Fruit fly (Drosophila melanogaster): ENCODE data around the gene CG34299.
A peak's percentile ranks its signal among the peaks of the same experiment; 100 is the strongest.

CG34299 gene

DNA sequence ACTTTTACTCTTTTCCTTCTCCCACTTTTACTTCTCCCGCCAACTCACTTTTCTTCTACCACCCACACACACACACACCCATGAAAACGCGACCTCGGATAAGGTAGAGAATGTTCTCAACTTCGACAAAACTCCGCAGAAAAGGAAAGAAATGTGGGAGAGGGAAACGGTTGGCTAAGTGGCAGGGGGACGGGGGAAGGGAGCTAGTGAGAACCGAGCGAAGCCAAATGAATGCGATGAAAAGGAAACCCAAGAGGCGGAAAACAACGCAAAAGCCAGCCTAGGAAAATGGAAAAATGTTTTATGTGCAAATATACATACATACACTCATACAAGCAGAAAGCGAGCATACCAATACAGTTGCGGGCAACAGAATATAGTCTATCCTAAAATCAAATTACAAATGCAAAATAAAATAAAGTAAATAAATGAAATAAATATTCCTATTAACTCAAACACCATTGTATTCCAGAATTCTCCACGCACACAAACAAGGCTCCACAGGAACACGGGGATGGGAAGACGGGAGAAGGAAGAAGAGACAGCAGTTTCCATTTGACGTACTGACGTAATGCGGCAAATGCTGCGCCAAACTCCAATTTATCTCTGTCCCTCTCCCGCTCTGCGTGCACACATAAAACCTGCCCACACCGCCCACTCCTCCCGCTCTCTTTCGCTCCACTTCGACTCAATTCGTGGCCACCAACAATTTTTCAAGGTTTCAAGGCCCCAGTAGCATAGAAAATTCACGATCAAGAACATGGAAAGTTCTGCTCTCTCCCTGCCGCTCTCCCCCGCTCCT lies 21.1 kb downstream of the CG34299 start (continued):
- TF ChIP-seq Hr39 (GFP tag; optimal IDR thresholded peaks at IDR 0.05) (no peak), CG31627 (GFP tag; optimal IDR thresholded peaks at IDR 0.05) (peak; percentile 6), lz (GFP tag; optimal IDR thresholded peaks at IDR 0.05) (peak; percentile 23), CG6792 (GFP tag; optimal IDR thresholded peaks at IDR 0.05) (peak; percentile 3), pdm3 (GFP tag; optimal IDR thresholded peaks at IDR 0.05) (peak; percentile 42), eg (GFP tag; IDR thresholded peaks at IDR 0.05) (no peak), OdsH (GFP tag; optimal IDR thresholded peaks at IDR 0.05) (peak; percentile 49), Eip78C (GFP tag) (peak; percentile 25), Eip93F (GFP tag; optimal IDR thresholded peaks at IDR 0.05) (no peak), acj6 (GFP tag; optimal IDR thresholded peaks at IDR 0.05) (peak; percentile 41), fd59A (GFP tag; optimal IDR thresholded peaks at IDR 0.05) (peak; percentile 48), Sox102F (GFP tag; optimal IDR thresholded peaks at IDR 0.05) (peak; percentile 2), CG6808 (GFP tag; optimal IDR thresholded peaks at IDR 0.05) (peak; percentile 67), CG34406 (GFP tag; optimal IDR thresholded peaks at IDR 0.05) (peak; percentile 2), esn (GFP tag; optimal IDR thresholded peaks at IDR 0.05) (peak; percentile 48), CG8632 (GFP tag; optimal IDR thresholded peaks at IDR 0.05) (peak; percentile 34), CG15336 (GFP tag; IDR thresholded peaks at IDR 0.05) (peak; percentile 67), topi (GFP tag; optimal IDR thresholded peaks at IDR 0.05) (peak; percentile 32), CG8119 (GFP tag; IDR thresholded peaks at IDR 0.05) (peak; percentile 67; the same call in 2 of the 3 replicates), CG9139 (GFP tag; optimal IDR thresholded peaks at IDR 0.05) (peak; percentile 59)

DNA sequence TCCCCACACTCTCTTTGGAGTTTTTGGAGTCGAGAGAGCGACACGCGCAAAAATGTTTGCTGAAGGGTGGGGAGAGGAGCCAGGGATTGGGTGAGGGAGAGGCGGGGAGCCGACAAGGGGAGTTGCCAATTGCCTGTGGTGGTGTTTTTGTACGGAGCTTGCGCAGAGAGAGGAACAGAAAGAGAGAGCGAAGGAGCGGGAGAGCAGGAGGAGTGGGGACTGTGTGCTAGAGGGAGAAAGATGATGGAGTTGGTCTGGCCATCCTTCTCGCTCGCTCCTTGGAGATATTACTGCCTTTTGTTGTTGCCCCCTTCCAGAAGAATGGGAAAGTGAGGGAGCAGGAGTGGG lies 21.7 kb downstream of the CG34299 start:
- TF ChIP-seq acj6 (GFP tag; optimal IDR thresholded peaks at IDR 0.05) (no peak), Met (GFP tag; optimal IDR thresholded peaks at IDR 0.05) (peak; percentile 100), achi (GFP tag; optimal IDR thresholded peaks at IDR 0.05) (peak; percentile 3), Blimp-1 (GFP tag; optimal IDR thresholded peaks at IDR 0.05) (peak; percentile 99), Smox (GFP tag; optimal IDR thresholded peaks at IDR 0.05) (peak; percentile 11), topi (GFP tag; optimal IDR thresholded peaks at IDR 0.05) (no peak), dsx (GFP tag; optimal IDR thresholded peaks at IDR 0.05; ENCODE audit: poor library complexity, severe bottlenecking) (peak; percentile 62), CG10669 (GFP tag; optimal IDR thresholded peaks at IDR 0.05) (no peak), Sox14 (GFP tag; optimal IDR thresholded peaks at IDR 0.05) (no peak), CG16779 (tag; optimal IDR thresholded peaks at IDR 0.05) (no peak), svp (GFP tag) (peak; percentile 20), CG10631 (GFP tag; optimal IDR thresholded peaks at IDR 0.05) (no peak), CG32006 (GFP tag; optimal IDR thresholded peaks at IDR 0.05) (no peak), salr (GFP tag; optimal IDR thresholded peaks at IDR 0.05) (peak in 1 of 2 experiments; percentile 4), CG7368 (GFP tag; optimal IDR thresholded peaks at IDR 0.05) (peak; percentile 13), CG11762 (GFP tag; optimal IDR thresholded peaks at IDR 0.05; ENCODE audit: insufficient read depth) (no peak), ss (GFP tag; optimal IDR thresholded peaks at IDR 0.05) (peak in 1 of 2 experiments; percentile 26), vri (GFP tag; optimal IDR thresholded peaks at IDR 0.05) (peak; percentile 84), Eip78C (GFP tag) (peak; percentile 53), CG6854 (GFP tag; optimal IDR thresholded peaks at IDR 0.05) (no peak), Hr4 (GFP tag; optimal IDR thresholded peaks at IDR 0.05) (no peak)

All from whole organism, prepupa.